Worm (Caenorhabditis elegans): ENCODE measurements around the gene K08E7.5.

ce11 chrIV:12585966-12586365 is 12.8 kb downstream of the K08E7.5 start, which contains the start of gene K08E7.8:
- no peak for TF ChIP-seq nhr-28 (tag; optimal IDR thresholded peaks at IDR 0.05)
- no peak for TF ChIP-seq lsy-2 (tag; optimal IDR thresholded peaks at IDR 0.05)
- no peak for TF ChIP-seq ztf-11 (tag; optimal IDR thresholded peaks at IDR 0.05)
- TF ChIP-seq unc-39 (tag; optimal IDR thresholded peaks at IDR 0.05), result no peak
- TF ChIP-seq sem-2 (GFP tag; optimal IDR thresholded peaks at IDR 0.05), result no peak
- TF ChIP-seq nhr-237 (tag; optimal IDR thresholded peaks at IDR 0.05), result no peak
- TF ChIP-seq unc-62 (GFP tag; optimal IDR thresholded peaks at IDR 0.05), result no peak
- no peak for TF ChIP-seq elt-1 (tag; optimal IDR thresholded peaks at IDR 0.05; ENCODE audit: borderline replicate concordance, insufficient read depth)
- no peak for TF ChIP-seq nhr-76 (tag; optimal IDR thresholded peaks at IDR 0.05)
